Fruit fly (Drosophila melanogaster): ENCODE data around the gene bou.

Gene bou

DNA sequence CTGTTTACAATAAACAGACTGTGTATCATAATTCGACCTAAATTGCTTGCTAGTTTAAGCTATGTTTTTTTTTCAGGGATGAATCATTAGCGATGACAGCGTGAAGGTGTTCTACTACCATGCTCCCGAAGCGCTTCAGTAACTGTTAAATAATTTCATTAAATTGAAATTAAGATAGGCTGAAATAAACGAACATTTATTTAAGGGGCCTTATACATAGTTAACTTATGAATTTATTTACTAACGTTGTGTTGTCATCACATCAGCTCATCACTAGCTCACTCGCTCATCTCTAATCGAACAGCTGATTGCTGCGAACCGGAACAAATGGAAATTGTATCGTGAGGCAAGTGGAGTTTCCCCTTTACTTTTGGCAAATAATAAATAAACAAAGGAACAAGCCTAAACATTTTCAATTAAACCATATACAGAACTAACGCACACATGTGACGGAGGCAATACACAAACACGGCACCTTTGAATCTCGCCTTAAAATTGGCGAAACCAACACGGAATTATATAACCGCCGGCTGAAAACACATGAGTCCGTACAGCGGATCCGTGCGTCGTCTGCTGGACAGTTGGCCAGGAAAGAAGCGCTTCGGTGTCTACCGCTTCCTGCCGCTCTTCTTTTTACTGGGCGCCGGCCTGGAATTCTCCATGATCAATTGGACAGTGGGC, 24.9 kb downstream of the bou start, which contains the start of the genes cm, sloth1 and sloth2 (continued):
- TF ChIP-seq hbn (GFP tag; IDR thresholded peaks at IDR 0.05; ENCODE audit: partially characterized antibody) (peak; percentile 82), CG14667 (GFP tag; IDR thresholded peaks at IDR 0.05) (peak; percentile 74), YL-1 (GFP tag; optimal IDR thresholded peaks at IDR 0.05) (peak; percentile 65), sd (tag; optimal IDR thresholded peaks at IDR 0.05) (peak; percentile 70), mam (GFP tag; optimal IDR thresholded peaks at IDR 0.05) (peak; percentile 87), bowl (GFP tag; IDR thresholded peaks at IDR 0.05) (no peak), CG3847 (GFP tag; IDR thresholded peaks at IDR 0.05) (peak; percentile 87), stc (GFP tag; IDR thresholded peaks at IDR 0.05) (peak; percentile 81), CoRest (tag; optimal IDR thresholded peaks at IDR 0.05) (peak; percentile 90), E2f2 (GFP tag; IDR thresholded peaks at IDR 0.05) (peak; percentile 60), usp (GFP tag; optimal IDR thresholded peaks at IDR 0.05) (no peak), Bteb2 (GFP tag; optimal IDR thresholded peaks at IDR 0.05) (peak; percentile 87), Sox102F (GFP tag; optimal IDR thresholded peaks at IDR 0.05) (peak; percentile 86), CG16863 (GFP tag; optimal IDR thresholded peaks at IDR 0.05) (peak; percentile 86), bbx (GFP tag; IDR thresholded peaks at IDR 0.05; ENCODE audit: partially characterized antibody) (peak; percentile 75), CG15011 (GFP tag; optimal IDR thresholded peaks at IDR 0.05) (peak; percentile 39), CG12769 (tag; optimal IDR thresholded peaks at IDR 0.05) (peak; percentile 93), CG30020 (tag; optimal IDR thresholded peaks at IDR 0.05) (peak; percentile 69), CG9215 (GFP tag; IDR thresholded peaks at IDR 0.05) (peak; percentile 86), CG9932 (GFP tag; IDR thresholded peaks at IDR 0.05) (peak; percentile 94), Abd-B (GFP tag; optimal IDR thresholded peaks at IDR 0.05) (peak; percentile 75), fru (optimal IDR thresholded peaks at IDR 0.05) (no peak), CG17359 (tag; optimal IDR thresholded peaks at IDR 0.05) (peak; percentile 85), sug (tag; optimal IDR thresholded peaks at IDR 0.05) (peak; percentile 85), Sin3A (optimal IDR thresholded peaks at IDR 0.05) (peak; percentile 62), CG15073 (GFP tag; optimal IDR thresholded peaks at IDR 0.05) (no peak), CG4282 (GFP tag; optimal IDR thresholded peaks at IDR 0.05) (peak; percentile 68), rib (GFP tag; IDR thresholded peaks at IDR 0.05) (peak; percentile 86), fd96Cb (tag; optimal IDR thresholded peaks at IDR 0.05) (peak; percentile 75), gt (GFP tag; IDR thresholded peaks at IDR 0.05) (peak; percentile 72), ttk (GFP tag; IDR thresholded peaks at IDR 0.05) (peak; percentile 86), stwl (tag; optimal IDR thresholded peaks at IDR 0.05) (peak; percentile 49), Stat92E (GFP tag; optimal IDR thresholded peaks at IDR 0.05) (peak in 1 of 3 experiments; percentile 65), nerfin-1 (tag; optimal IDR thresholded peaks at IDR 0.05) (peak; percentile 78), Asciz (GFP tag; optimal IDR thresholded peaks at IDR 0.05) (peak; percentile 51), btn (GFP tag; optimal IDR thresholded peaks at IDR 0.05) (peak; percentile 48), CG6272 (GFP tag; IDR thresholded peaks at IDR 0.05) (peak; percentile 91), CG4854 (GFP tag; optimal IDR thresholded peaks at IDR 0.05) (peak; percentile 64), hth (optimal IDR thresholded peaks at IDR 0.05) (no peak), CG18476 (GFP tag; optimal IDR thresholded peaks at IDR 0.05) (peak; percentile 67), CG3726 (GFP tag; IDR thresholded peaks at IDR 0.05) (peak; percentile 65; the same call in 2 of the 3 replicates), tx (GFP tag; optimal IDR thresholded peaks at IDR 0.05) (peak; percentile 89), CG10565 (GFP tag; optimal IDR thresholded peaks at IDR 0.05) (no peak), CG14860 (GFP tag; IDR thresholded peaks at IDR 0.05; ENCODE audit: partially characterized antibody) (peak; percentile 75), Atf6 (GFP tag; IDR thresholded peaks at IDR 0.05) (peak; percentile 72), psq (GFP tag; optimal IDR thresholded peaks at IDR 0.05) (peak; percentile 37), abd-A (tag; optimal IDR thresholded peaks at IDR 0.05) (peak; percentile 20), hb (GFP tag; IDR thresholded peaks at IDR 0.05; ENCODE audit: partially characterized antibody) (peak; percentile 63; the same call in 1 of the 3 replicates), sima (GFP tag; optimal IDR thresholded peaks at IDR 0.05) (no peak), kah (GFP tag; optimal IDR thresholded peaks at IDR 0.05) (peak; percentile 20)
